Fruit fly (Drosophila melanogaster) whole organism, pupa: ENCODE measurements around the gene Glys.

Experiments used
- CG13204 ChIP-seq: fragments of 200-800 bp; sonication (Bioruptor generic); optimal IDR thresholded peaks from 2 replicates; lab custom pipeline; 2018; ENCODE audit warnings: missing biosample characterization, mild to moderate bottlenecking, missing genetic modification characterization, moderate library complexity
- CG14655 ChIP-seq: fragments of 200-800 bp; sonication (Bioruptor generic); optimal IDR thresholded peaks from 3 replicates; lab custom pipeline; 2017; ENCODE audit warnings: mild to moderate bottlenecking, missing biosample characterization, missing genetic modification reagents, missing genetic modification characterization
- CG17806 ChIP-seq: fragments of 200-800 bp; sonication (Bioruptor generic); optimal IDR thresholded peaks from 2 replicates; lab custom pipeline; 2018; ENCODE audit warnings: missing biosample characterization, mild to moderate bottlenecking, missing genetic modification characterization, moderate library complexity
- CG34367 ChIP-seq: fragments of 200-800 bp; sonication (Bioruptor generic); optimal IDR thresholded peaks from 2 replicates; lab custom pipeline; 2018; ENCODE audit warnings: missing biosample characterization, mild to moderate bottlenecking, missing genetic modification characterization
- CG9948 ChIP-seq: fragments of 200-800 bp; sonication (Bioruptor generic); optimal IDR thresholded peaks from 2 replicates; lab custom pipeline; 2018; ENCODE audit warnings: missing biosample characterization, mild to moderate bottlenecking, missing genetic modification characterization, moderate library complexity
- D1 ChIP-seq: fragments of 200-800 bp; sonication (Bioruptor generic); optimal IDR thresholded peaks from 2 replicates; lab custom pipeline; 2018; ENCODE audit warnings: missing biosample characterization, mild to moderate bottlenecking, missing genetic modification characterization, moderate library complexity
- Pif1A ChIP-seq: fragments of 200-800 bp; sonication (Bioruptor generic); optimal IDR thresholded peaks from 3 replicates; lab custom pipeline; 2016; ENCODE audit warnings: missing biosample characterization, missing genetic modification characterization
- Pif1B ChIP-seq: fragments of 200-800 bp; sonication (Bioruptor generic); optimal IDR thresholded peaks from 3 replicates; lab custom pipeline; 2016; ENCODE audit warnings: missing biosample characterization, missing genetic modification characterization
- fd96Ca ChIP-seq: fragments of 200-800 bp; sonication (Bioruptor generic); IDR thresholded peaks from 3 replicates; pipeline ENCODE4 v1.3.6; 2022; ENCODE audit warnings: missing biosample characterization, missing genetic modification characterization
- gl ChIP-seq: fragments of 200-800 bp; sonication (Bioruptor generic); optimal IDR thresholded peaks from 2 replicates; lab custom pipeline; 2018; ENCODE audit warnings: missing biosample characterization, mild to moderate bottlenecking, missing genetic modification characterization
- rn ChIP-seq: fragments of 200-800 bp; sonication (Bioruptor generic); IDR thresholded peaks from 2 replicates; pipeline ENCODE4 v1.3.6; 2022; ENCODE audit warnings: missing biosample characterization, missing genetic modification characterization

- TF ChIP-seq CG9948 (tag; lab: Kevin White, UChicago) (no peak), D1 (tag; lab: Kevin White, UChicago) (no peak), CG14655 (GFP tag; lab: Kevin White, UChicago) (peak; percentile 67), Pif1A (GFP tag; lab: Kevin White, UChicago) (peak; percentile 80), Pif1B (GFP tag; lab: Kevin White, UChicago) (peak; percentile 73), CG13204 (GFP tag; lab: Kevin White, UChicago) (no peak), CG34367 (tag; lab: Kevin White, UChicago) (peak; percentile 63), CG17806 (tag; lab: Kevin White, UChicago) (peak; percentile 44), rn (GFP tag; lab: Robert Waterston, UW) (no peak), fd96Ca (peak; percentile 84), gl (tag; lab: Kevin White, UChicago) (peak; percentile 78)
Measured at dm6 chr3R:15147038-15147744, at the start of gene Glys.
